Worm (Caenorhabditis elegans) whole organism, L3 larva: ENCODE measurements around the gene ttr-47.

Experiments used
- R02D3.7 ChIP-seq: fragments of 150-350 bp; optimal IDR thresholded peaks from 2 replicates; lab custom pipeline; 2014; ENCODE audit warnings: missing biosample characterization, missing genetic modification characterization
- aly-2 ChIP-seq: fragments of 150-350 bp; optimal IDR thresholded peaks from 2 replicates; lab custom pipeline; 2014; ENCODE audit warnings: missing biosample characterization, missing genetic modification characterization
- ama-1 ChIP-seq: fragments of 150-350 bp; optimal IDR thresholded peaks from 2 replicates; lab custom pipeline; 2018
- ceh-28 ChIP-seq: fragments of 150-350 bp; optimal IDR thresholded peaks from 2 replicates; lab custom pipeline; 2014; ENCODE audit warnings: missing biosample characterization, missing genetic modification reagents, missing genetic modification characterization
- ceh-82 ChIP-seq: fragments of 150-350 bp; optimal IDR thresholded peaks from 2 replicates; lab custom pipeline; 2014; ENCODE audit warnings: missing biosample characterization, missing genetic modification characterization
- egl-27 ChIP-seq: sonication (generic microtip); optimal IDR thresholded peaks from 4 replicates; lab custom pipeline; 2017; ENCODE audit warnings: missing biosample characterization, missing genetic modification reagents, missing genetic modification characterization
- elt-1 ChIP-seq: fragments of 150-350 bp; optimal IDR thresholded peaks from 2 replicates; lab custom pipeline; 2014; ENCODE audit warnings: missing biosample characterization, missing genetic modification characterization
- elt-2 ChIP-seq: sonication (generic microtip); optimal IDR thresholded peaks from 2 replicates; lab custom pipeline; 2016; ENCODE audit warnings: missing genetic modification reagents, mild to moderate bottlenecking, missing genetic modification characterization, missing compliant biosample characterization
- elt-3 ChIP-seq, 3 experiments: fragments of 150-350 bp in 1 of 3; sonication (generic microtip) in 2 of 3; optimal IDR thresholded peaks; 2 replicates in 2 of 3; 4 replicates in 1 of 3; lab custom pipeline; 2014 to 2017; ENCODE audit warnings: missing biosample characterization in 3 of 3, missing genetic modification characterization in 3 of 3
- fkh-10 ChIP-seq: sonication (generic microtip); optimal IDR thresholded peaks from 2 replicates; lab custom pipeline; 2017; ENCODE audit warnings: missing biosample characterization, missing genetic modification reagents, missing genetic modification characterization
- fkh-2 ChIP-seq: fragments of 150-350 bp; optimal IDR thresholded peaks from 2 replicates; lab custom pipeline; 2014; ENCODE audit warnings: missing biosample characterization, missing genetic modification reagents, missing genetic modification characterization
- fos-1 ChIP-seq: fragments of 150-350 bp; optimal IDR thresholded peaks from 2 replicates; lab custom pipeline; 2014; ENCODE audit warnings: missing biosample characterization, missing genetic modification characterization
- hmg-11 ChIP-seq: sonication (generic microtip); optimal IDR thresholded peaks from 2 replicates; lab custom pipeline; 2016; ENCODE audit warnings: missing genetic modification characterization, missing compliant biosample characterization
- lin-39 ChIP-seq: fragments of 150-350 bp; optimal IDR thresholded peaks from 2 replicates; lab custom pipeline; 2018; ENCODE audit warnings: missing biosample characterization, missing genetic modification reagents, missing genetic modification characterization
- lsy-12 ChIP-seq: sonication (generic microtip); optimal IDR thresholded peaks from 2 replicates; lab custom pipeline; 2016; ENCODE audit warnings: mild to moderate bottlenecking, missing genetic modification characterization, missing compliant biosample characterization
- mml-1 ChIP-seq: fragments of 150-350 bp; sonication (generic microtip); optimal IDR thresholded peaks from 3 replicates; lab custom pipeline; 2014; ENCODE audit warnings: missing biosample characterization, missing genetic modification characterization
- nfya-1 ChIP-seq: sonication (generic microtip); optimal IDR thresholded peaks from 2 replicates; lab custom pipeline; 2017; ENCODE audit warnings: missing genetic modification characterization, mild to moderate bottlenecking, missing compliant biosample characterization, antibody characterized with exemption, moderate library complexity; ENCODE audit not compliant: insufficient read depth
- nhr-12 ChIP-seq: fragments of 150-350 bp; optimal IDR thresholded peaks from 2 replicates; lab custom pipeline; 2014; ENCODE audit warnings: missing biosample characterization, missing genetic modification characterization
- nhr-23 ChIP-seq: fragments of 150-350 bp; optimal IDR thresholded peaks from 2 replicates; lab custom pipeline; 2014; ENCODE audit warnings: missing biosample characterization, missing genetic modification reagents, missing genetic modification characterization
- nhr-237 ChIP-seq: fragments of 150-350 bp; optimal IDR thresholded peaks from 2 replicates; lab custom pipeline; 2014; ENCODE audit warnings: missing biosample characterization, missing genetic modification characterization
- nhr-25 ChIP-seq: sonication (generic microtip); optimal IDR thresholded peaks from 2 replicates; lab custom pipeline; 2017; ENCODE audit warnings: missing biosample characterization, missing genetic modification characterization
- nhr-28 ChIP-seq: fragments of 150-350 bp; optimal IDR thresholded peaks from 2 replicates; lab custom pipeline; 2014; ENCODE audit warnings: missing biosample characterization, missing genetic modification characterization
- nhr-43 ChIP-seq: sonication (generic microtip); optimal IDR thresholded peaks from 2 replicates; lab custom pipeline; 2016; ENCODE audit warnings: mild to moderate bottlenecking, missing genetic modification characterization, missing compliant biosample characterization; ENCODE audit not compliant: poor library complexity, severe bottlenecking
- nhr-67 ChIP-seq: fragments of 150-350 bp; optimal IDR thresholded peaks from 2 replicates; lab custom pipeline; 2014; ENCODE audit warnings: missing biosample characterization, missing genetic modification characterization
- nhr-77 ChIP-seq: fragments of 150-350 bp; optimal IDR thresholded peaks from 2 replicates; lab custom pipeline; 2014; ENCODE audit warnings: missing biosample characterization, missing genetic modification characterization
- pha-4 ChIP-seq: fragments of 150-350 bp; optimal IDR thresholded peaks from 2 replicates; lab custom pipeline; 2014; ENCODE audit warnings: missing biosample characterization, missing genetic modification reagents, missing genetic modification characterization
- pqm-1 ChIP-seq: fragments of 150-350 bp; optimal IDR thresholded peaks from 2 replicates; lab custom pipeline; 2017; ENCODE audit warnings: missing biosample characterization, missing genetic modification characterization, inconsistent platforms
- snpc-4 ChIP-seq: fragments of 150-350 bp; optimal IDR thresholded peaks from 2 replicates; lab custom pipeline; 2014; ENCODE audit warnings: missing biosample characterization, missing genetic modification characterization
- tbx-2 ChIP-seq: sonication (generic microtip); optimal IDR thresholded peaks from 2 replicates; lab custom pipeline; 2016; ENCODE audit warnings: mild to moderate bottlenecking, missing genetic modification characterization, missing compliant biosample characterization
- ztf-11 ChIP-seq: fragments of 150-350 bp; optimal IDR thresholded peaks from 2 replicates; lab custom pipeline; 2014; ENCODE audit warnings: missing biosample characterization, missing genetic modification characterization
- ztf-4 ChIP-seq: fragments of 150-350 bp; optimal IDR thresholded peaks from 2 replicates; lab custom pipeline; 2014; ENCODE audit warnings: missing biosample characterization, missing genetic modification characterization

ttr-47 gene

ce11 chrV:8936791-8937475 is 14.0 kb downstream of the ttr-47 start:
- TF ChIP-seq pha-4 (tag; lab: Kevin White, UChicago) = no peak
- no peak for TF ChIP-seq ztf-11
- TF ChIP-seq R02D3.7 (tag; lab: Kevin White, UChicago) = no peak
- no peak for TF ChIP-seq fkh-10 (GFP tag; lab: Kevin White, UChicago)
- TF ChIP-seq nhr-67 = no peak
- peak; percentile 44 for TF ChIP-seq nhr-23 (tag; lab: Kevin White, UChicago)
- no peak for TF ChIP-seq elt-3 (tag; optimal IDR thresholded peaks at IDR 0.05; lab: Kevin White, UChicago)
- peak; percentile 67 for TF ChIP-seq elt-2 (tag; lab: Kevin White, UChicago)
- TF ChIP-seq aly-2 (tag; lab: Kevin White, UChicago) = no peak
- TF ChIP-seq lin-39 = no peak
- peak; percentile 33 for TF ChIP-seq pqm-1
- TF ChIP-seq tbx-2 = no peak
- no peak for TF ChIP-seq nhr-77 (tag; lab: Kevin White, UChicago)
- TF ChIP-seq mml-1 = no peak
- no peak for TF ChIP-seq nhr-12
- TF ChIP-seq ceh-82 (tag; lab: Kevin White, UChicago) = no peak
- no peak for TF ChIP-seq fkh-2 (tag; lab: Kevin White, UChicago)
- TF ChIP-seq snpc-4 (tag; lab: Kevin White, UChicago) = no peak
- TF ChIP-seq nhr-28 = no peak
- no peak for TF ChIP-seq elt-1 (tag; lab: Kevin White, UChicago)
- peak; percentile 29 for TF ChIP-seq nfya-1
- TF ChIP-seq ama-1 (lab: Kevin White, UChicago) = no peak
- TF ChIP-seq egl-27 = no peak
- peak; percentile 76 for TF ChIP-seq nhr-25 (tag; lab: Kevin White, UChicago)
- TF ChIP-seq ceh-28 (tag; lab: Kevin White, UChicago) = peak; percentile 13
- TF ChIP-seq fos-1 (tag; lab: Kevin White, UChicago) = no peak
- no peak for TF ChIP-seq hmg-11 (tag; lab: Kevin White, UChicago)

ce11 chrV:8937476-8938249 is 14.8 kb downstream of the ttr-47 start:
- no peak for TF ChIP-seq nfya-1
- no peak for TF ChIP-seq aly-2 (tag; lab: Kevin White, UChicago)
- TF ChIP-seq pha-4 (tag; lab: Kevin White, UChicago) = no peak
- no peak for TF ChIP-seq elt-1 (tag; lab: Kevin White, UChicago)
- peak; percentile 64 for TF ChIP-seq ama-1 (lab: Kevin White, UChicago)
- no peak for TF ChIP-seq lin-39

- peak; percentile 81 for TF ChIP-seq ama-1 (lab: Kevin White, UChicago)
- TF ChIP-seq ztf-4 (tag; lab: Kevin White, UChicago) = no peak
- no peak for TF ChIP-seq nhr-237 (tag; lab: Kevin White, UChicago)
- no peak for TF ChIP-seq fos-1 (tag; lab: Kevin White, UChicago)
Observed at ce11 chrV:8938445-8938844, 15.6 kb downstream of the ttr-47 start.

- peak; percentile 76 for TF ChIP-seq ama-1 (lab: Kevin White, UChicago)
- TF ChIP-seq snpc-4 (tag; lab: Kevin White, UChicago) = no peak
- peak; percentile 8 for TF ChIP-seq nhr-43 (tag; lab: Kevin White, UChicago)
Observed at ce11 chrV:8938943-8939342, 16.1 kb downstream of the ttr-47 start.

ce11 chrV:8939424-8940065 is 16.7 kb downstream of the ttr-47 start:
- TF ChIP-seq nhr-25 (tag; lab: Kevin White, UChicago) = peak; percentile 27
- TF ChIP-seq ztf-4 (tag; lab: Kevin White, UChicago) = peak; percentile 39
- TF ChIP-seq nfya-1 = peak; percentile 18
- TF ChIP-seq ama-1 (lab: Kevin White, UChicago) = peak; percentile 98
- no peak for TF ChIP-seq ceh-82 (tag; lab: Kevin White, UChicago)
- TF ChIP-seq pha-4 (tag; lab: Kevin White, UChicago) = peak; percentile 35
- peak; percentile 1 for TF ChIP-seq lsy-12 (tag; lab: Kevin White, UChicago)
- peak; percentile 32 for TF ChIP-seq elt-2 (tag; lab: Kevin White, UChicago)
- TF ChIP-seq nhr-43 (tag; lab: Kevin White, UChicago) = no peak
